Fruit fly (Drosophila melanogaster) whole organism, embryonic: Measurements from ENCODE around the gene CG43439.

Experiments
- Bgb ChIP-seq: fragments of 200-800 bp; sonication (Bioruptor generic); IDR thresholded peaks from 2 replicates; pipeline ENCODE4 v1.3.6; 2022; ENCODE audit warnings: missing biosample characterization, missing genetic modification characterization; ENCODE audit not compliant: partially characterized antibody
- CG10209 ChIP-seq: fragments of 200-800 bp; sonication (Bioruptor generic); optimal IDR thresholded peaks from 3 replicates; lab custom pipeline; 2017; ENCODE audit warnings: missing biosample characterization, mild to moderate bottlenecking, missing genetic modification characterization, missing genetic modification reagents
- CG10654 ChIP-seq: fragments of 200-800 bp; sonication (Bioruptor generic); optimal IDR thresholded peaks from 2 replicates; lab custom pipeline; 2016; ENCODE audit warnings: missing biosample characterization, missing genetic modification characterization
- CG13296 ChIP-seq: fragments of 200-800 bp; sonication (Bioruptor generic); optimal IDR thresholded peaks from 3 replicates; lab custom pipeline; 2018; ENCODE audit warnings: missing biosample characterization, mild to moderate bottlenecking, missing genetic modification characterization
- CG4424 ChIP-seq: fragments of 200-800 bp; sonication (Bioruptor generic); optimal IDR thresholded peaks from 3 replicates; lab custom pipeline; 2016; ENCODE audit warnings: missing biosample characterization, missing genetic modification characterization
- CG4617 ChIP-seq: fragments of 200-800 bp; sonication (Bioruptor generic); optimal IDR thresholded peaks from 3 replicates; lab custom pipeline; 2016; ENCODE audit warnings: missing biosample characterization, missing genetic modification characterization, borderline replicate concordance
- CG4820 ChIP-seq: fragments of 200-800 bp; sonication (Bioruptor generic); optimal IDR thresholded peaks from 3 replicates; lab custom pipeline; 2016; ENCODE audit warnings: missing biosample characterization, missing genetic modification characterization
- CG4854 ChIP-seq: fragments of 200-800 bp; sonication (Bioruptor generic); optimal IDR thresholded peaks from 2 replicates; lab custom pipeline; 2016; ENCODE audit warnings: missing biosample characterization, missing genetic modification characterization, inconsistent platforms
- CG6689 ChIP-seq: fragments of 200-800 bp; sonication (Bioruptor generic); IDR thresholded peaks from 2 replicates; pipeline ENCODE4 v1.3.6; 2022; ENCODE audit warnings: missing biosample characterization, missing genetic modification characterization
- CG8765 ChIP-seq: fragments of 200-800 bp; sonication (Bioruptor generic); IDR thresholded peaks from 2 replicates; pipeline ENCODE4 v1.3.6; 2022; ENCODE audit warnings: missing biosample characterization, missing genetic modification characterization
- CG8944 ChIP-seq: fragments of 200-800 bp; sonication (Bioruptor generic); optimal IDR thresholded peaks from 3 replicates; lab custom pipeline; 2016; ENCODE audit warnings: missing biosample characterization, missing genetic modification characterization
- CG9727 ChIP-seq: fragments of 200-800 bp; sonication (Bioruptor generic); optimal IDR thresholded peaks from 3 replicates; lab custom pipeline; 2017; ENCODE audit warnings: missing biosample characterization, mild to moderate bottlenecking, missing genetic modification characterization
- CG9932 ChIP-seq: fragments of 200-800 bp; sonication (Bioruptor generic); IDR thresholded peaks from 2 replicates; pipeline ENCODE4 v1.3.6; 2022; ENCODE audit warnings: missing biosample characterization, missing genetic modification characterization
- Dip2 ChIP-seq: fragments of 200-800 bp; sonication (Bioruptor generic); IDR thresholded peaks from 2 replicates; pipeline ENCODE4 v1.3.6; 2022; ENCODE audit warnings: missing biosample characterization, missing genetic modification characterization
- Eip74EF ChIP-seq, 2 experiments: fragments of 200-800 bp in 1 of 2; fragments of >200 bp in 1 of 2; sonication (Bioruptor generic) in 1 of 2; optimal IDR thresholded peaks; 2 replicates each; lab custom pipeline; 2017 to 2019; ENCODE audit warnings: missing biosample characterization in 2 of 2, missing genetic modification characterization in 2 of 2, mild to moderate bottlenecking in 1 of 2, moderate library complexity in 1 of 2
- Ets65A ChIP-seq: fragments of 200-800 bp; sonication (Bioruptor generic); peaks from one replicate; lab custom pipeline; 2016; ENCODE audit warnings: missing biosample characterization, missing genetic modification characterization
- H2.0 ChIP-seq: fragments of 200-800 bp; sonication (Bioruptor generic); IDR thresholded peaks from 2 replicates; pipeline ENCODE4 v1.3.6; 2022; ENCODE audit warnings: missing biosample characterization, missing genetic modification characterization
- Hr39 ChIP-seq: fragments of >200 bp; optimal IDR thresholded peaks from 2 replicates; lab custom pipeline; 2017
- MBD-R2 ChIP-seq: fragments of 200-800 bp; sonication (Bioruptor generic); IDR thresholded peaks from 2 replicates; pipeline ENCODE4 v1.3.6; 2022; ENCODE audit warnings: missing biosample characterization, missing genetic modification characterization
- MTF-1 ChIP-seq: fragments of 200-800 bp; sonication (Bioruptor generic); optimal IDR thresholded peaks from 2 replicates; lab custom pipeline; 2018; ENCODE audit warnings: missing biosample characterization, mild to moderate bottlenecking, missing genetic modification characterization, borderline replicate concordance
- NK7.1 ChIP-seq: fragments of 200-800 bp; sonication (Bioruptor generic); optimal IDR thresholded peaks from 3 replicates; lab custom pipeline; 2016; ENCODE audit warnings: missing biosample characterization, missing genetic modification characterization
- Nf-YA ChIP-seq: fragments of 200-800 bp; sonication (Bioruptor generic); IDR thresholded peaks from 2 replicates; pipeline ENCODE4 v1.3.6; 2022; ENCODE audit warnings: missing biosample characterization, missing genetic modification characterization
- Opbp ChIP-seq: fragments of 200-800 bp; sonication (Bioruptor generic); IDR thresholded peaks from 3 replicates; pipeline ENCODE4 v1.3.6; 2022; ENCODE audit warnings: missing biosample characterization, missing genetic modification characterization; ENCODE audit not compliant: partially characterized antibody
- Pdp1 ChIP-seq, 2 experiments: fragments of 200-800 bp; sonication (Bioruptor generic); optimal IDR thresholded peaks; 3 replicates each; lab custom pipeline; 2016; ENCODE audit warnings: missing biosample characterization in 2 of 2, missing genetic modification characterization in 2 of 2, mild to moderate bottlenecking in 1 of 2, moderate library complexity in 1 of 2
- Usf ChIP-seq: fragments of 200-800 bp; sonication (Bioruptor generic); optimal IDR thresholded peaks from 2 replicates; lab custom pipeline; 2017; ENCODE audit warnings: missing genotype, missing biosample characterization, missing genetic modification characterization
- ato ChIP-seq: fragments of 200-800 bp; sonication (Bioruptor generic); IDR thresholded peaks from 2 replicates; pipeline ENCODE4 v1.3.6; 2022; ENCODE audit warnings: missing biosample characterization, missing genetic modification characterization; ENCODE audit not compliant: partially characterized antibody
- az2 ChIP-seq: fragments of 200-800 bp; sonication (Bioruptor generic); optimal IDR thresholded peaks from 3 replicates; lab custom pipeline; 2016; ENCODE audit warnings: missing biosample characterization, missing genetic modification characterization
- bcd ChIP-seq: fragments of 200-800 bp; sonication (Bioruptor generic); optimal IDR thresholded peaks from 2 replicates; lab custom pipeline; 2017; ENCODE audit warnings: missing biosample characterization, mild to moderate bottlenecking, missing genetic modification characterization
- bsh ChIP-seq, 2 experiments: fragments of 200-800 bp; sonication (Bioruptor generic); optimal IDR thresholded peaks; 2 replicates each; lab custom pipeline; 2017 to 2018; ENCODE audit warnings: mild to moderate bottlenecking in 2 of 2, missing biosample characterization in 2 of 2, missing genetic modification characterization in 2 of 2, moderate library complexity in 1 of 2
- da ChIP-seq: fragments of 200-800 bp; sonication (Bioruptor generic); optimal IDR thresholded peaks from 2 replicates; lab custom pipeline; 2016; ENCODE audit warnings: missing biosample characterization, missing genetic modification characterization
- dati ChIP-seq: fragments of 200-800 bp; sonication (Bioruptor generic); IDR thresholded peaks from 2 replicates; pipeline ENCODE4 v1.3.6; 2022; ENCODE audit warnings: missing biosample characterization, missing genetic modification characterization
- esg ChIP-seq: fragments of 200-800 bp; sonication (Bioruptor generic); conservative IDR thresholded peaks from 2 replicates; pipeline ENCODE4 v1.3.6; 2022; ENCODE audit warnings: missing biosample characterization, missing genetic modification characterization
- fd3F ChIP-seq: fragments of 200-800 bp; sonication (Bioruptor generic); optimal IDR thresholded peaks from 2 replicates; lab custom pipeline; 2018; ENCODE audit warnings: missing biosample characterization, mild to moderate bottlenecking, missing genetic modification characterization, moderate library complexity
- gem ChIP-seq: fragments of 200-800 bp; sonication (Bioruptor generic); optimal IDR thresholded peaks from 2 replicates; lab custom pipeline; 2019; ENCODE audit warnings: missing biosample characterization, mild to moderate bottlenecking, missing genetic modification characterization, moderate library complexity
- hb ChIP-seq: fragments of 200-800 bp; sonication (Bioruptor generic); IDR thresholded peaks from 3 replicates; pipeline ENCODE4 v1.3.6; 2022; ENCODE audit warnings: missing biosample characterization, missing genetic modification characterization; ENCODE audit not compliant: partially characterized antibody
- jumu ChIP-seq: fragments of 200-800 bp; sonication (Bioruptor generic); optimal IDR thresholded peaks from 3 replicates; lab custom pipeline; 2016; ENCODE audit warnings: missing biosample characterization, missing genetic modification characterization
- klu ChIP-seq: fragments of 200-800 bp; sonication (Bioruptor generic); IDR thresholded peaks from 2 replicates; pipeline ENCODE4 v1.3.6; 2022; ENCODE audit warnings: missing biosample characterization, missing genetic modification characterization
- lmd ChIP-seq: fragments of 200-800 bp; sonication (Bioruptor generic); IDR thresholded peaks from 2 replicates; pipeline ENCODE4 v1.3.6; 2022; ENCODE audit warnings: missing biosample characterization, missing genetic modification characterization
- luna ChIP-seq: fragments of 200-800 bp; sonication (Bioruptor generic); optimal IDR thresholded peaks from 2 replicates; lab custom pipeline; 2016; ENCODE audit warnings: missing biosample characterization, missing genetic modification characterization
- pan ChIP-seq, 4 experiments: fragments of >200 bp in 3 of 4; fragments of 200-800 bp in 1 of 4; sonication (Bioruptor generic) in 1 of 4; optimal IDR thresholded peaks in 3 of 4; IDR thresholded peaks in 1 of 4; 2 replicates each; pipeline versions ENCODE4 v1.3.6 to Lab custom; 2017 to 2022; ENCODE audit warnings: missing biosample characterization in 2 of 4, missing genetic modification characterization in 2 of 4, mixed read lengths in 1 of 4
- sd ChIP-seq: fragments of 200-800 bp; sonication (Bioruptor generic); optimal IDR thresholded peaks from 3 replicates; lab custom pipeline; 2018; ENCODE audit warnings: missing biosample characterization, mild to moderate bottlenecking, missing genetic modification characterization, moderate library complexity
- sima ChIP-seq: fragments of 200-800 bp; sonication (Bioruptor generic); optimal IDR thresholded peaks from 2 replicates; lab custom pipeline; 2016; ENCODE audit warnings: missing biosample characterization, missing genetic modification characterization
- so ChIP-seq: fragments of 200-800 bp; sonication (Bioruptor generic); IDR thresholded peaks from 3 replicates; pipeline ENCODE4 v1.3.6; 2022; ENCODE audit warnings: missing biosample characterization, missing genetic modification characterization
- tna ChIP-seq: fragments of 200-800 bp; sonication (Bioruptor generic); IDR thresholded peaks from 2 replicates; pipeline ENCODE4 v1.3.6; 2022; ENCODE audit warnings: missing biosample characterization, missing genetic modification characterization; ENCODE audit not compliant: partially characterized antibody
- trem ChIP-seq: fragments of 200-800 bp; optimal IDR thresholded peaks from 3 replicates; lab custom pipeline; 2019; ENCODE audit warnings: missing biosample characterization, mild to moderate bottlenecking, missing genetic modification characterization, moderate library complexity
- unc-4 ChIP-seq: fragments of 200-800 bp; sonication (Bioruptor generic); IDR thresholded peaks from 2 replicates; pipeline ENCODE4 v1.3.6; 2022; ENCODE audit warnings: missing biosample characterization, missing genetic modification characterization; ENCODE audit not compliant: partially characterized antibody
- unpg ChIP-seq: fragments of 200-800 bp; sonication (Bioruptor generic); optimal IDR thresholded peaks from 3 replicates; lab custom pipeline; 2018; ENCODE audit warnings: missing biosample characterization, mild to moderate bottlenecking, missing genetic modification characterization, moderate library complexity
- wek ChIP-seq: fragments of 200-800 bp; sonication (Bioruptor generic); optimal IDR thresholded peaks from 3 replicates; lab custom pipeline; 2018; ENCODE audit warnings: missing biosample characterization, mild to moderate bottlenecking, missing genetic modification characterization, moderate library complexity

CG43439 gene

DNA sequence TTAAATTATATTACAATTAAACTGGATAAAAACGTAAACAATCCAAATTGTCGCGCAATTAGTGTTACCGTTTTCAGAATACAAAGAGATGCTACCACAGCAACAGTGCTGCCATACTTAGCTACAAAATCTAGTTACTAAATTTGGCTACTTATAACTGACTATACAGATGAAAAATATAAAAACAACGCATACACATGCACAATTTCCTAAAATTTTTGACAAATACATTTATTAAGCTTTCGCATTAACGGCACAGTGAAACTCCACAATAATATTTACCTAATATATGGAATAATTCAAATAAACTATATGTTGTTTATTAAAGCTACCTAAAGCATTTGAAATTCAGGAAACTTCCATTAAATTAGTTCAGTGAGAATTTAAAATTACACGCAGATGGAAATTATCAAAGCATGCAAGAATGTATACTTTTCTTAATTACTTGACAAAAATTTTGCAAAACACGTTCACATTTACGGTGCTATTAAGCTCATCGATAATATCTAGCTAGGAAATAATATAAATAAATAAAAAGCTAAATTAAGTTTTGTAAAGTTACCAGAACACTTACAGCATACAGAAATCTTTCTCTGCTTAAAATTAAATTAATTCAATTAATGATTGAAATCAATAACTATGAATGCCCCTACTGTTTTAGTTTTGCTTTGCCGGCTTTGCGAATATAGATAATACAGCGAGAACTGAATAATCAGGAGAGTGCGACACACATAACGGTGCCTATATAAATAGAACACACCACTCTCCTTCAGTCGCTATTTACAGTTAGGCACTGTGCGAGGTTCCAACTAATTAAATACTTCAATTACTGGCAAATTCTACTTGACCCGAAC, 15.2 kb downstream of the CG43439 start, which contains the start of the genes Mis12 and CG9953 (continued):
- TF ChIP-seq trem (tag; lab: Kevin White, UChicago) (peak; percentile 22), CG10209 (GFP tag; lab: Kevin White, UChicago) (peak; percentile 32), CG8944 (GFP tag; lab: Kevin White, UChicago) (no peak), Dip2 (GFP tag; lab: Robert Waterston, UW) (no peak), Hr39 (lab: Kevin White, UChicago) (no peak), so (GFP tag; lab: Robert Waterston, UW) (no peak), pan (optimal IDR thresholded peaks at IDR 0.05; lab: Kevin White, UChicago) (no peak), pan (GFP tag; optimal IDR thresholded peaks at IDR 0.05 in 1 of 2, IDR thresholded peaks at IDR 0.05 in 1 of 2) (peak in 1 of 2 experiments; percentile 76), sd (tag; lab: Kevin White, UChicago) (no peak), luna (no peak), Usf (GFP tag; lab: Kevin White, UChicago) (peak; percentile 20), az2 (GFP tag; lab: Kevin White, UChicago) (peak; percentile 55), CG6689 (GFP tag; lab: Robert Waterston, UW) (peak; percentile 70), bsh (GFP tag; optimal IDR thresholded peaks at IDR 0.05; lab: Kevin White, UChicago) (peak; percentile 15 to 28), dati (no peak), unc-4 (GFP tag; lab: Robert Waterston, UW) (no peak), CG4854 (no peak), da (no peak), Bgb (GFP tag; lab: Robert Waterston, UW) (no peak), esg (GFP tag; lab: Robert Waterston, UW) (0 out of 2 replicates have a peak, but pooled peaks have one; percentile 20), tna (GFP tag; lab: Robert Waterston, UW) (no peak), CG4617 (no peak), CG9727 (GFP tag; lab: Kevin White, UChicago) (peak; percentile 68), sima (GFP tag; lab: Kevin White, UChicago) (no peak), CG10654 (GFP tag; lab: Kevin White, UChicago) (peak; percentile 12), Ets65A (GFP tag; lab: Kevin White, UChicago) (no peak), gem (tag; lab: Kevin White, UChicago) (peak; percentile 59), MTF-1 (GFP tag; lab: Kevin White, UChicago) (no peak), MBD-R2 (GFP tag; lab: Robert Waterston, UW) (peak; percentile 68), H2.0 (GFP tag; lab: Robert Waterston, UW) (peak; percentile 21), jumu (GFP tag; lab: Kevin White, UChicago) (no peak), hb (GFP tag; lab: Robert Waterston, UW) (no peak), CG4820 (GFP tag; lab: Kevin White, UChicago) (peak; percentile 16), bcd (peak; percentile 39), CG9932 (GFP tag; lab: Robert Waterston, UW) (peak; percentile 36), wek (GFP tag; lab: Kevin White, UChicago) (peak; percentile 72), CG4424 (GFP tag; lab: Kevin White, UChicago) (peak; percentile 35), Pdp1 (GFP tag; optimal IDR thresholded peaks at IDR 0.05; lab: Kevin White, UChicago) (no peak), fd3F (GFP tag; lab: Kevin White, UChicago) (no peak), Opbp (no peak), Nf-YA (GFP tag; lab: Robert Waterston, UW) (no peak), NK7.1 (GFP tag; lab: Kevin White, UChicago) (no peak), Eip74EF (GFP tag; optimal IDR thresholded peaks at IDR 0.05; lab: Kevin White, UChicago) (peak in 1 of 2 experiments; percentile 17), lmd (peak; percentile 48), CG13296 (GFP tag; lab: Kevin White, UChicago) (no peak), klu (GFP tag; lab: Robert Waterston, UW) (no peak), CG8765 (GFP tag; lab: Robert Waterston, UW) (no peak), ato (no peak), unpg (peak; percentile 24)
